Worm (Caenorhabditis elegans) whole organism, late embryonic: Measurements from ENCODE around the gene K08F9.3.

Source experiments
- ceh-24 ChIP-seq: sonication (generic microtip); optimal IDR thresholded peaks from 2 replicates; lab custom pipeline; 2016; ENCODE audit warnings: mild to moderate bottlenecking, missing genetic modification characterization, missing compliant biosample characterization
- dve-1 ChIP-seq: sonication (generic microtip); optimal IDR thresholded peaks from 2 replicates; lab custom pipeline; 2017; ENCODE audit warnings: antibody characterized with exemption, mild to moderate bottlenecking, missing genetic modification characterization, missing compliant biosample characterization
- elt-2 ChIP-seq: sonication (generic microtip); optimal IDR thresholded peaks from 2 replicates; lab custom pipeline; 2016; ENCODE audit warnings: missing genetic modification reagents, missing genetic modification characterization, missing compliant biosample characterization
- fkh-10 ChIP-seq: fragments of 150-350 bp; optimal IDR thresholded peaks from 2 replicates; lab custom pipeline; 2014; ENCODE audit warnings: missing biosample characterization, missing genetic modification reagents, missing genetic modification characterization
- hlh-30 ChIP-seq: sonication (generic microtip); optimal IDR thresholded peaks from 2 replicates; lab custom pipeline; 2017; ENCODE audit warnings: antibody characterized with exemption, missing genetic modification characterization, missing compliant biosample characterization; ENCODE audit not compliant: insufficient read depth
- lin-11 ChIP-seq: fragments of 200-800 bp; sonication (Bioruptor generic); optimal IDR thresholded peaks from 2 replicates; lab custom pipeline; 2018; ENCODE audit warnings: mild to moderate bottlenecking, missing genetic modification characterization, missing compliant biosample characterization
- nfya-1 ChIP-seq: sonication (generic microtip); optimal IDR thresholded peaks from 2 replicates; lab custom pipeline; 2017; ENCODE audit warnings: missing genetic modification characterization, mild to moderate bottlenecking, missing compliant biosample characterization, antibody characterized with exemption, moderate library complexity
- pat-9 ChIP-seq: fragments of 200-800 bp; sonication (Bioruptor generic); optimal IDR thresholded peaks from 2 replicates; lab custom pipeline; 2018; ENCODE audit warnings: mild to moderate bottlenecking, missing genetic modification characterization, moderate library complexity, missing compliant biosample characterization
- tbx-2 ChIP-seq: sonication (generic microtip); optimal IDR thresholded peaks from 2 replicates; lab custom pipeline; 2016; ENCODE audit warnings: missing genetic modification characterization, missing compliant biosample characterization
- unc-55 ChIP-seq: sonication (generic microtip); optimal IDR thresholded peaks from 2 replicates; lab custom pipeline; 2017; ENCODE audit warnings: missing biosample characterization, missing genetic modification reagents, missing genetic modification characterization

- no peak for TF ChIP-seq fkh-10 (GFP tag; lab: Kevin White, UChicago)
- no peak for TF ChIP-seq pat-9 (tag; lab: Kevin White, UChicago)
- TF ChIP-seq ceh-24 (tag; lab: Kevin White, UChicago): no peak
- TF ChIP-seq hlh-30 (tag; lab: Kevin White, UChicago): no peak
- TF ChIP-seq unc-55 (GFP tag; lab: Kevin White, UChicago): no peak
- no peak for TF ChIP-seq nfya-1 (tag; lab: Kevin White, UChicago)
- TF ChIP-seq tbx-2 (tag; lab: Kevin White, UChicago): no peak
- no peak for TF ChIP-seq dve-1 (tag; lab: Kevin White, UChicago)
- no peak for TF ChIP-seq elt-2 (tag; lab: Kevin White, UChicago)
- no peak for TF ChIP-seq lin-11 (tag; lab: Kevin White, UChicago)
These were observed 3.5 kb downstream of the K08F9.3 start, which contains the start of gene K08F9.4 for ce11 chrV:15143798-15144197.
